Worm (Caenorhabditis elegans): ENCODE data around the gene btb-8.
"Not testable (repeated sequence)": the region's sequence is repeated elsewhere in the genome, so short reads cannot be mapped to it uniquely, and the experiment has no call there.

DNA sequence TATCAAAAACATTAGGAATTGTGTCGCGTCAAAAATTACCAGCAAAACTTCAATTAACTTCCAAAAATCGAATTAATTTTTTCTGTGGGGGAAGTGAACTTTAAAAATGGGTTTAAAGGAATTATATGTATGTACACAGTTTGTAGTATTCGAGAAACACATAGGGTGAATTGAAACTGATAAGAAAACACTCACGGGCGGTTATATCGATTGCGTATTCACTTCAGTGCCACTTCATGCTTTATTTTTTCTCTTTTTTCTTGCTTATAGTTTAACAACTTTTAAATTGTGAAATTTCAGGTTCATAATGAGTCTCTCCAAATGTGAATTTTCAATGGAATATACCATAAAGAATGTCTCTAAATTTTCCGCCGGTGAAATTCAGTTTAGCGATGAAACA, 48.8 kb downstream of the btb-8 start, which contains the start of gene math-26:
- not testable (repeated sequence) for TF ChIP-seq ceh-83 (GFP tag; optimal IDR thresholded peaks at IDR 0.05); ces-1 (GFP tag; optimal IDR thresholded peaks at IDR 0.05); hlh-1 (tag; optimal IDR thresholded peaks at IDR 0.05)
